Worm (Caenorhabditis elegans) whole organism, L4/young adult: ENCODE measurements around the gene C17H12.37.

Experiments
- dao-5 ChIP-seq: sonication (generic microtip); optimal IDR thresholded peaks from 2 replicates; lab custom pipeline; 2016; ENCODE audit warnings: missing genotype, missing genetic modification characterization, moderate library complexity, missing compliant biosample characterization
- him-1 ChIP-seq: sonication (generic microtip); optimal IDR thresholded peaks from 2 replicates; lab custom pipeline; 2016; ENCODE audit warnings: missing genotype, missing genetic modification reagents, missing genetic modification characterization, missing compliant biosample characterization

ce11 chrIV:6841562-6842282 lies 36.8 kb downstream of the C17H12.37 start:
- TF ChIP-seq dao-5 (tag; lab: Kevin White, UChicago) (no peak), him-1 (tag; lab: Kevin White, UChicago) (no peak)
